Worm (Caenorhabditis elegans): ENCODE measurements around the gene gst-26.

DNA sequence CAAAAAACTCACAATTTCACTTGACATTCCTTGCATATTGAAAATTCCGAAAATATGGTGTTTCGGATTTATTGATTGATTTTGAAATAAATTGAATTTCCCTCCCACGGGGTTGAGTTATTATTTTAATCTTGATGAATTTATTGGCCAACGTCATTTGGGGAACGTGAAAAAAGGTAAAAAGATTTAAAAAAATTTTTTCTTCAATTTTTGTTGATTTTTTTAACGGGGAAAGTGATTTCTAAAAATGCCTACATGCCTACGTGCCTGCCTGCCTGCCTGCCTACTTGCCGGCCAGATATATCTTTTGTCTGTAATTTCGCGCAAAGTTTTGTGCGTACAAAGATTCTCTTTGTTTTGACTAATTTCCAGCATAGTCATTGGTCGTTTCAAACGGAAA lies 30.0 kb downstream of the gst-26 start, which contains the start of gene Y53F4B.24:
- TF ChIP-seq K09A11.1 (tag; optimal IDR thresholded peaks at IDR 0.05; ENCODE audit: insufficient read depth) (no peak), ets-4 (tag; optimal IDR thresholded peaks at IDR 0.05) (no peak), tbx-2 (tag; optimal IDR thresholded peaks at IDR 0.05) (no peak), ref-2 (tag; optimal IDR thresholded peaks at IDR 0.05) (no peak), C08G9.2 (tag; optimal IDR thresholded peaks at IDR 0.05) (no peak), C38D4.7 (GFP tag; optimal IDR thresholded peaks at IDR 0.05) (no peak), nfya-1 (tag; optimal IDR thresholded peaks at IDR 0.05) (no peak), pag-3 (tag; optimal IDR thresholded peaks at IDR 0.05; ENCODE audit: borderline replicate concordance) (no peak), elt-2 (tag; optimal IDR thresholded peaks at IDR 0.05) (no peak), nhr-232 (tag; optimal IDR thresholded peaks at IDR 0.05) (no peak), ahr-1 (tag; optimal IDR thresholded peaks at IDR 0.05) (no peak), ama-1 (optimal IDR thresholded peaks at IDR 0.05) (no peak), unc-55 (GFP tag; optimal IDR thresholded peaks at IDR 0.05) (no peak), elt-4 (tag; optimal IDR thresholded peaks at IDR 0.05) (no peak)
